Fruit fly (Drosophila melanogaster) whole organism, embryonic: Measurements from ENCODE around the gene Eig71Eg.

Source experiments
- B-H2 ChIP-seq: fragments of 200-800 bp; sonication (Bioruptor generic); optimal IDR thresholded peaks from 2 replicates; lab custom pipeline; 2018; ENCODE audit warnings: missing biosample characterization, mild to moderate bottlenecking, missing genetic modification characterization
- Bdp1 ChIP-seq: fragments of 200-800 bp; sonication (Bioruptor generic); optimal IDR thresholded peaks from 3 replicates; lab custom pipeline; 2016; ENCODE audit warnings: missing biosample characterization, missing genetic modification characterization
- CG10431 ChIP-seq: fragments of 200-800 bp; sonication (Bioruptor generic); optimal IDR thresholded peaks from 3 replicates; lab custom pipeline; 2018; ENCODE audit warnings: missing biosample characterization, mild to moderate bottlenecking, missing genetic modification characterization
- CG10959 ChIP-seq: fragments of 200-800 bp; sonication (Bioruptor generic); IDR thresholded peaks from 2 replicates; pipeline ENCODE4 v1.3.6; 2022; ENCODE audit warnings: missing biosample characterization, missing genetic modification characterization
- CG12155 ChIP-seq: fragments of 200-800 bp; sonication (Bioruptor generic); optimal IDR thresholded peaks from 3 replicates; lab custom pipeline; 2016; ENCODE audit warnings: missing biosample characterization, missing genetic modification characterization
- CG13123 ChIP-seq: fragments of 200-800 bp; sonication (Bioruptor generic); optimal IDR thresholded peaks from 2 replicates; lab custom pipeline; 2016; ENCODE audit warnings: missing biosample characterization, missing genetic modification characterization
- CG13424 ChIP-seq: fragments of 200-800 bp; sonication (Bioruptor generic); optimal IDR thresholded peaks from 2 replicates; lab custom pipeline; 2019; ENCODE audit warnings: missing biosample characterization, mild to moderate bottlenecking, missing genetic modification characterization, moderate library complexity
- CG1603 ChIP-seq: fragments of 200-800 bp; sonication (Bioruptor generic); optimal IDR thresholded peaks from 2 replicates; lab custom pipeline; 2019; ENCODE audit warnings: missing biosample characterization, mild to moderate bottlenecking, missing genetic modification characterization, moderate library complexity
- CG17186 ChIP-seq: fragments of 200-800 bp; sonication (Bioruptor generic); optimal IDR thresholded peaks from 3 replicates; lab custom pipeline; 2017; ENCODE audit warnings: missing biosample characterization, missing genetic modification reagents, missing genetic modification characterization
- CG17385 ChIP-seq: fragments of 200-800 bp; sonication (Bioruptor generic); optimal IDR thresholded peaks from 3 replicates; lab custom pipeline; 2018; ENCODE audit warnings: missing biosample characterization, mild to moderate bottlenecking, missing genetic modification characterization
- CG17829 ChIP-seq: fragments of 200-800 bp; optimal IDR thresholded peaks from 2 replicates; lab custom pipeline; 2019; ENCODE audit warnings: missing biosample characterization, mild to moderate bottlenecking, missing genetic modification characterization, moderate library complexity
- CG17912 ChIP-seq: fragments of 200-800 bp; sonication (Bioruptor generic); optimal IDR thresholded peaks from 2 replicates; lab custom pipeline; 2018; ENCODE audit warnings: missing biosample characterization, mild to moderate bottlenecking, missing genetic modification characterization
- CG18011 ChIP-seq: fragments of 200-800 bp; sonication (Bioruptor generic); optimal IDR thresholded peaks from 2 replicates; lab custom pipeline; 2017; ENCODE audit warnings: missing biosample characterization, missing genetic modification characterization, mild to moderate bottlenecking, moderate library complexity, missing genotype
- CG1832 ChIP-seq: fragments of 200-800 bp; sonication (Bioruptor generic); optimal IDR thresholded peaks from 2 replicates; lab custom pipeline; 2017; ENCODE audit warnings: missing biosample characterization, mild to moderate bottlenecking, missing genetic modification characterization, inconsistent platforms
- CG30403 ChIP-seq: fragments of 200-800 bp; sonication (Bioruptor generic); optimal IDR thresholded peaks from 3 replicates; lab custom pipeline; 2016; ENCODE audit warnings: missing biosample characterization, missing genetic modification characterization
- CG4854 ChIP-seq: fragments of 200-800 bp; sonication (Bioruptor generic); optimal IDR thresholded peaks from 2 replicates; lab custom pipeline; 2016; ENCODE audit warnings: missing biosample characterization, missing genetic modification characterization, inconsistent platforms
- CG5245 ChIP-seq: fragments of 200-800 bp; sonication (Bioruptor generic); optimal IDR thresholded peaks from 3 replicates; lab custom pipeline; 2016; ENCODE audit warnings: missing biosample characterization, missing genetic modification characterization
- CG6765 ChIP-seq: fragments of 200-800 bp; sonication (Bioruptor generic); optimal IDR thresholded peaks from 3 replicates; lab custom pipeline; 2017; ENCODE audit warnings: missing biosample characterization, mild to moderate bottlenecking, missing genetic modification characterization
- CG7372 ChIP-seq: fragments of 200-800 bp; sonication (Bioruptor generic); IDR thresholded peaks from 2 replicates; pipeline ENCODE4 v1.3.6; 2022; ENCODE audit warnings: missing biosample characterization, missing genetic modification characterization
- Chrac-16 ChIP-seq: fragments of 200-800 bp; sonication (Bioruptor generic); optimal IDR thresholded peaks from 3 replicates; lab custom pipeline; 2016; ENCODE audit warnings: missing biosample characterization, missing genetic modification characterization
- CkIIα-i1 ChIP-seq: fragments of 200-800 bp; sonication (Bioruptor generic); IDR thresholded peaks from 2 replicates; pipeline ENCODE4 v1.3.6; 2022; ENCODE audit warnings: missing biosample characterization, missing genetic modification characterization
- D ChIP-seq, 2 experiments: fragments of 200-800 bp in 1 of 2; fragments of >200 bp in 1 of 2; sonication (Bioruptor generic) in 1 of 2; optimal IDR thresholded peaks; 2 replicates in 1 of 2; 3 replicates in 1 of 2; lab custom pipeline; 2017; ENCODE audit warnings: mild to moderate bottlenecking in 1 of 2, missing biosample characterization in 1 of 2, missing genetic modification characterization in 1 of 2, missing genetic modification reagents in 1 of 2
- Dip3 ChIP-seq: fragments of 200-800 bp; sonication (Bioruptor generic); optimal IDR thresholded peaks from 3 replicates; lab custom pipeline; 2016; ENCODE audit warnings: missing biosample characterization, missing genetic modification characterization
- Drgx ChIP-seq: fragments of 200-800 bp; sonication (Bioruptor generic); IDR thresholded peaks from 2 replicates; pipeline ENCODE4 v1.3.6; 2022; ENCODE audit warnings: missing biosample characterization, missing genetic modification characterization
- Eip74EF ChIP-seq, 2 experiments: fragments of 200-800 bp in 1 of 2; fragments of >200 bp in 1 of 2; sonication (Bioruptor generic) in 1 of 2; optimal IDR thresholded peaks; 2 replicates each; lab custom pipeline; 2017 to 2019; ENCODE audit warnings: missing biosample characterization in 2 of 2, missing genetic modification characterization in 2 of 2, mild to moderate bottlenecking in 1 of 2, moderate library complexity in 1 of 2
- Fer1 ChIP-seq: fragments of 200-800 bp; sonication (Bioruptor generic); optimal IDR thresholded peaks from 2 replicates; lab custom pipeline; 2017; ENCODE audit warnings: missing biosample characterization, mild to moderate bottlenecking, missing genetic modification characterization
- HmgD ChIP-seq: fragments of 200-800 bp; sonication (Bioruptor generic); optimal IDR thresholded peaks from 3 replicates; lab custom pipeline; 2016; ENCODE audit warnings: missing biosample characterization, missing genetic modification characterization
- Mad ChIP-seq: fragments of 200-800 bp; sonication (Bioruptor generic); optimal IDR thresholded peaks from 2 replicates; lab custom pipeline; 2016; ENCODE audit warnings: missing biosample characterization, missing genetic modification characterization
- NFAT ChIP-seq: fragments of 200-800 bp; sonication (Bioruptor generic); IDR thresholded peaks from 2 replicates; pipeline ENCODE4 v1.3.6; 2022; ENCODE audit warnings: missing biosample characterization, missing genetic modification characterization
- Nf-YA ChIP-seq: fragments of 200-800 bp; sonication (Bioruptor generic); IDR thresholded peaks from 2 replicates; pipeline ENCODE4 v1.3.6; 2022; ENCODE audit warnings: missing biosample characterization, missing genetic modification characterization
- Oli ChIP-seq: fragments of 200-800 bp; sonication (Bioruptor generic); optimal IDR thresholded peaks from 2 replicates; lab custom pipeline; 2018; ENCODE audit warnings: missing biosample characterization, mild to moderate bottlenecking, missing genetic modification characterization, moderate library complexity
- Opbp ChIP-seq: fragments of 200-800 bp; sonication (Bioruptor generic); IDR thresholded peaks from 3 replicates; pipeline ENCODE4 v1.3.6; 2022; ENCODE audit warnings: missing biosample characterization, missing genetic modification characterization; ENCODE audit not compliant: partially characterized antibody
- Six4 ChIP-seq: fragments of 200-800 bp; sonication (Bioruptor generic); optimal IDR thresholded peaks from 2 replicates; lab custom pipeline; 2016; ENCODE audit warnings: missing biosample characterization, missing genetic modification characterization
- Sox100B ChIP-seq: fragments of 200-800 bp; sonication (Bioruptor generic); optimal IDR thresholded peaks from 3 replicates; lab custom pipeline; 2018; ENCODE audit warnings: missing biosample characterization, mild to moderate bottlenecking, missing genetic modification characterization
- Sry-β ChIP-seq: fragments of 200-800 bp; sonication (Bioruptor generic); optimal IDR thresholded peaks from 2 replicates; lab custom pipeline; 2018; ENCODE audit warnings: missing biosample characterization, mild to moderate bottlenecking, missing genetic modification characterization, moderate library complexity
- ac ChIP-seq: fragments of 200-800 bp; sonication (Bioruptor generic); optimal IDR thresholded peaks from 3 replicates; lab custom pipeline; 2017; ENCODE audit warnings: missing biosample characterization, mild to moderate bottlenecking, missing genetic modification characterization
- aop ChIP-seq: fragments of 200-800 bp; sonication (Bioruptor generic); IDR thresholded peaks from 2 replicates; pipeline ENCODE4 v1.3.6; 2022; ENCODE audit warnings: missing biosample characterization, missing genetic modification characterization
- ash1 ChIP-seq: fragments of 200-800 bp; sonication (Bioruptor generic); optimal IDR thresholded peaks from 2 replicates; lab custom pipeline; 2018; ENCODE audit warnings: missing biosample characterization, mild to moderate bottlenecking, missing genetic modification characterization
- bsh ChIP-seq, 2 experiments: fragments of 200-800 bp; sonication (Bioruptor generic); optimal IDR thresholded peaks; 2 replicates each; lab custom pipeline; 2017 to 2018; ENCODE audit warnings: mild to moderate bottlenecking in 2 of 2, missing biosample characterization in 2 of 2, missing genetic modification characterization in 2 of 2, moderate library complexity in 1 of 2
- caup ChIP-seq: fragments of 200-800 bp; sonication (Bioruptor generic); optimal IDR thresholded peaks from 3 replicates; lab custom pipeline; 2017; ENCODE audit warnings: missing biosample characterization, mild to moderate bottlenecking, missing genetic modification characterization, moderate library complexity; ENCODE audit not compliant: severe bottlenecking
- chm ChIP-seq: fragments of 200-800 bp; sonication (Bioruptor generic); IDR thresholded peaks from 2 replicates; pipeline ENCODE4 v1.3.6; 2022; ENCODE audit warnings: missing biosample characterization, missing genetic modification characterization
- crp ChIP-seq, 2 experiments: fragments of 200-800 bp; sonication (Bioruptor generic); optimal IDR thresholded peaks; 2 replicates in 1 of 2; 3 replicates in 1 of 2; lab custom pipeline; 2017; ENCODE audit warnings: missing biosample characterization in 2 of 2, missing genetic modification characterization in 2 of 2, mild to moderate bottlenecking in 1 of 2, moderate library complexity in 1 of 2
- disco-r ChIP-seq: fragments of 200-800 bp; sonication (Bioruptor generic); optimal IDR thresholded peaks from 2 replicates; lab custom pipeline; 2016; ENCODE audit warnings: missing biosample characterization, missing genetic modification characterization
- dmrt11E ChIP-seq: fragments of 200-800 bp; sonication (Bioruptor generic); optimal IDR thresholded peaks from 3 replicates; lab custom pipeline; 2018; ENCODE audit warnings: missing biosample characterization, mild to moderate bottlenecking, missing genetic modification characterization, moderate library complexity
- dpn ChIP-seq, 2 experiments: fragments of 200-800 bp; sonication (Bioruptor generic); optimal IDR thresholded peaks; 3 replicates each; lab custom pipeline; 2016; ENCODE audit warnings: missing biosample characterization in 2 of 2, missing genetic modification characterization in 2 of 2
- fd96Cb ChIP-seq: fragments of 200-800 bp; sonication (Bioruptor generic); optimal IDR thresholded peaks from 2 replicates; lab custom pipeline; 2018; ENCODE audit warnings: missing biosample characterization, mild to moderate bottlenecking, missing genetic modification characterization, moderate library complexity
- pnt ChIP-seq: fragments of 200-800 bp; sonication (Bioruptor generic); optimal IDR thresholded peaks from 3 replicates; lab custom pipeline; 2016; ENCODE audit warnings: missing biosample characterization, missing genetic modification characterization
- sima ChIP-seq: fragments of 200-800 bp; sonication (Bioruptor generic); optimal IDR thresholded peaks from 2 replicates; lab custom pipeline; 2016; ENCODE audit warnings: missing biosample characterization, missing genetic modification characterization
- tll ChIP-seq, 2 experiments: fragments of 200-800 bp in 1 of 2; fragments of >200 bp in 1 of 2; sonication (Bioruptor generic) in 1 of 2; optimal IDR thresholded peaks; 2 replicates each; lab custom pipeline; 2017 to 2019; ENCODE audit warnings: missing biosample characterization in 2 of 2, missing genetic modification characterization in 2 of 2, mild to moderate bottlenecking in 1 of 2, moderate library complexity in 1 of 2
- trem ChIP-seq: fragments of 200-800 bp; optimal IDR thresholded peaks from 3 replicates; lab custom pipeline; 2019; ENCODE audit warnings: missing biosample characterization, mild to moderate bottlenecking, missing genetic modification characterization, moderate library complexity

The Eig71Eg gene

dm6 chr3L:15672800-15673199 is 15.4 kb downstream of the Eig71Eg start (continued):
- TF ChIP-seq caup = no peak
- TF ChIP-seq tll (GFP tag; optimal IDR thresholded peaks at IDR 0.05; lab: Kevin White, UChicago) = no peak
- TF ChIP-seq CkIIα-i1 (GFP tag; lab: Robert Waterston, UW) = no peak
- TF ChIP-seq Chrac-16 (GFP tag; lab: Kevin White, UChicago) = peak; percentile 30
- no peak for TF ChIP-seq B-H2
- no peak for TF ChIP-seq Six4 (GFP tag; lab: Kevin White, UChicago)
- no peak for TF ChIP-seq CG18011 (GFP tag; lab: Kevin White, UChicago)
- TF ChIP-seq Sry-β (GFP tag; lab: Kevin White, UChicago) = no peak
- TF ChIP-seq CG10431 = no peak
- no peak for TF ChIP-seq Drgx (GFP tag; lab: Robert Waterston, UW)
- no peak for TF ChIP-seq CG17385 (GFP tag; lab: Kevin White, UChicago)
- no peak for TF ChIP-seq crp (GFP tag; optimal IDR thresholded peaks at IDR 0.05; lab: Kevin White, UChicago)
- peak; percentile 29 for TF ChIP-seq CG1603 (tag; lab: Kevin White, UChicago)
- TF ChIP-seq Eip74EF (GFP tag; optimal IDR thresholded peaks at IDR 0.05; lab: Kevin White, UChicago) = no peak
- no peak for TF ChIP-seq aop (GFP tag; lab: Robert Waterston, UW)
- TF ChIP-seq CG13123 (GFP tag; lab: Kevin White, UChicago) = no peak
- no peak for TF ChIP-seq ash1 (GFP tag; lab: Kevin White, UChicago)
- TF ChIP-seq NFAT = no peak
- TF ChIP-seq Oli (tag; lab: Kevin White, UChicago) = peak; percentile 27
- no peak for TF ChIP-seq Opbp (GFP tag; lab: Robert Waterston, UW)
- TF ChIP-seq Bdp1 (GFP tag; lab: Kevin White, UChicago) = no peak
- no peak for TF ChIP-seq CG17912 (GFP tag; lab: Kevin White, UChicago)
- TF ChIP-seq chm (GFP tag; lab: Robert Waterston, UW) = no peak
- TF ChIP-seq CG4854 (GFP tag; lab: Kevin White, UChicago) = no peak
- no peak for TF ChIP-seq Mad (GFP tag; lab: Kevin White, UChicago)
- TF ChIP-seq Nf-YA (GFP tag; lab: Robert Waterston, UW) = no peak
- TF ChIP-seq Sox100B = no peak
- TF ChIP-seq sima (GFP tag; lab: Kevin White, UChicago) = no peak
- TF ChIP-seq CG17829 = peak; percentile 61
- TF ChIP-seq dpn (GFP tag; optimal IDR thresholded peaks at IDR 0.05; lab: Kevin White, UChicago) = peak in 1 of 2 experiments; percentile 20
- TF ChIP-seq bsh (GFP tag; optimal IDR thresholded peaks at IDR 0.05; lab: Kevin White, UChicago) = peak in 1 of 2 experiments; percentile 75
- peak; percentile 29 for TF ChIP-seq CG13424 (tag; lab: Kevin White, UChicago)
- peak; percentile 88 for TF ChIP-seq dmrt11E (tag; lab: Kevin White, UChicago)
- peak; percentile 46; the same call in 1 of the 2 replicates for TF ChIP-seq CG10959 (GFP tag; lab: Robert Waterston, UW)
- TF ChIP-seq trem (tag; lab: Kevin White, UChicago) = peak; percentile 37
- no peak for TF ChIP-seq CG12155
- TF ChIP-seq CG17186 = no peak
- TF ChIP-seq pnt (GFP tag; lab: Kevin White, UChicago) = no peak
- TF ChIP-seq Fer1 (GFP tag; lab: Kevin White, UChicago) = no peak
- TF ChIP-seq disco-r (GFP tag; lab: Kevin White, UChicago) = no peak
- no peak for TF ChIP-seq ac (GFP tag; lab: Kevin White, UChicago)
- no peak for TF ChIP-seq CG7372 (GFP tag; lab: Robert Waterston, UW)
- TF ChIP-seq CG6765 (GFP tag; lab: Kevin White, UChicago) = no peak
- TF ChIP-seq HmgD = no peak
- no peak for TF ChIP-seq Dip3 (GFP tag; lab: Kevin White, UChicago)
- no peak for TF ChIP-seq D (optimal IDR thresholded peaks at IDR 0.05; lab: Kevin White, UChicago)
- TF ChIP-seq D (GFP tag; optimal IDR thresholded peaks at IDR 0.05; lab: Kevin White, UChicago) = peak; percentile 49
- TF ChIP-seq CG1832 (GFP tag; lab: Kevin White, UChicago) = no peak
- peak; percentile 14 for TF ChIP-seq CG30403 (GFP tag; lab: Kevin White, UChicago)
- TF ChIP-seq CG5245 (GFP tag; lab: Kevin White, UChicago) = peak; percentile 9
- TF ChIP-seq fd96Cb (tag; lab: Kevin White, UChicago) = peak; percentile 39
